Fruit fly (Drosophila melanogaster) whole organism, embryonic: Measurements from ENCODE around the gene dlp.

Source experiments
- Adf1 ChIP-seq: fragments of 200-800 bp; sonication (Bioruptor generic); IDR thresholded peaks from 2 replicates; pipeline ENCODE4 v1.3.6; 2022; ENCODE audit warnings: missing biosample characterization, missing genetic modification characterization
- Antp ChIP-seq: fragments of 200-800 bp; sonication (Bioruptor generic); optimal IDR thresholded peaks from 3 replicates; lab custom pipeline; 2016; ENCODE audit warnings: missing biosample characterization, missing genetic modification characterization
- CG10274 ChIP-seq: fragments of 200-800 bp; sonication (Bioruptor generic); optimal IDR thresholded peaks from 3 replicates; lab custom pipeline; 2017; ENCODE audit warnings: missing biosample characterization, mild to moderate bottlenecking, missing genetic modification characterization
- CG10565 ChIP-seq: fragments of 200-800 bp; sonication (Bioruptor generic); optimal IDR thresholded peaks from 3 replicates; lab custom pipeline; 2016; ENCODE audit warnings: missing biosample characterization, mild to moderate bottlenecking, missing genetic modification characterization
- CG11247 ChIP-seq: fragments of 200-800 bp; sonication (Bioruptor generic); IDR thresholded peaks from 2 replicates; pipeline ENCODE4 v1.3.6; 2022; ENCODE audit warnings: missing biosample characterization, missing genetic modification characterization
- CG11695 ChIP-seq: fragments of 200-800 bp; sonication (Bioruptor generic); IDR thresholded peaks from 3 replicates; pipeline ENCODE4 v1.3.6; 2022; ENCODE audit warnings: missing biosample characterization, missing genetic modification characterization
- CG12769 ChIP-seq: fragments of 200-800 bp; sonication (Bioruptor generic); optimal IDR thresholded peaks from 2 replicates; lab custom pipeline; 2019; ENCODE audit warnings: missing biosample characterization, mild to moderate bottlenecking, missing genetic modification characterization, moderate library complexity
- CG14014 ChIP-seq: fragments of 200-800 bp; sonication (Bioruptor generic); IDR thresholded peaks from 2 replicates; pipeline ENCODE4 v1.3.6; 2022; ENCODE audit warnings: missing biosample characterization, missing genetic modification characterization
- CG1602 ChIP-seq: fragments of 200-800 bp; sonication (Bioruptor generic); optimal IDR thresholded peaks from 3 replicates; lab custom pipeline; 2016; ENCODE audit warnings: missing biosample characterization, missing genetic modification characterization
- CG17612 ChIP-seq: fragments of 200-800 bp; sonication (Bioruptor generic); IDR thresholded peaks from 2 replicates; pipeline ENCODE4 v1.3.6; 2022; ENCODE audit warnings: missing biosample characterization, missing genetic modification characterization
- CG30403 ChIP-seq: fragments of 200-800 bp; sonication (Bioruptor generic); optimal IDR thresholded peaks from 3 replicates; lab custom pipeline; 2016; ENCODE audit warnings: missing biosample characterization, missing genetic modification characterization
- CG30431 ChIP-seq: fragments of 200-800 bp; sonication (Bioruptor generic); optimal IDR thresholded peaks from 2 replicates; lab custom pipeline; 2017; ENCODE audit warnings: missing biosample characterization, missing genetic modification characterization
- CG31365 ChIP-seq: fragments of 200-800 bp; sonication (Bioruptor generic); optimal IDR thresholded peaks from 2 replicates; lab custom pipeline; 2018; ENCODE audit warnings: missing biosample characterization, mild to moderate bottlenecking, missing genetic modification characterization
- CG34224 ChIP-seq: fragments of 200-800 bp; sonication (Bioruptor generic); IDR thresholded peaks from 3 replicates; pipeline ENCODE4 v1.3.6; 2022; ENCODE audit warnings: missing biosample characterization, missing genetic modification characterization; ENCODE audit not compliant: partially characterized antibody
- CG4282 ChIP-seq: fragments of 200-800 bp; sonication (Bioruptor generic); optimal IDR thresholded peaks from 2 replicates; lab custom pipeline; 2016; ENCODE audit warnings: missing biosample characterization, missing genetic modification characterization
- CG4360 ChIP-seq: fragments of 200-800 bp; sonication (Bioruptor generic); IDR thresholded peaks from 2 replicates; pipeline ENCODE4 v1.3.6; 2022; ENCODE audit warnings: missing biosample characterization, missing genetic modification characterization
- CG5953 ChIP-seq: fragments of 200-800 bp; sonication (Bioruptor generic); IDR thresholded peaks from 2 replicates; pipeline ENCODE4 v1.3.6; 2022; ENCODE audit warnings: missing biosample characterization, missing genetic modification characterization
- CG6791 ChIP-seq: fragments of 200-800 bp; sonication (Bioruptor generic); IDR thresholded peaks from 3 replicates; pipeline ENCODE4 v1.3.6; 2022; ENCODE audit warnings: missing biosample characterization, missing genetic modification characterization; ENCODE audit not compliant: partially characterized antibody
- CG7372 ChIP-seq: fragments of 200-800 bp; sonication (Bioruptor generic); IDR thresholded peaks from 2 replicates; pipeline ENCODE4 v1.3.6; 2022; ENCODE audit warnings: missing biosample characterization, missing genetic modification characterization
- CG9797 ChIP-seq: fragments of 200-800 bp; sonication (Bioruptor generic); optimal IDR thresholded peaks from 3 replicates; lab custom pipeline; 2018; ENCODE audit warnings: missing biosample characterization, mild to moderate bottlenecking, missing genetic modification characterization
- CG9932 ChIP-seq: fragments of 200-800 bp; sonication (Bioruptor generic); IDR thresholded peaks from 2 replicates; pipeline ENCODE4 v1.3.6; 2022; ENCODE audit warnings: missing biosample characterization, missing genetic modification characterization
- Dek ChIP-seq: fragments of 200-800 bp; sonication (Bioruptor generic); optimal IDR thresholded peaks from 3 replicates; lab custom pipeline; 2019; ENCODE audit warnings: missing biosample characterization, mild to moderate bottlenecking, missing genetic modification characterization, moderate library complexity
- Doc2 ChIP-seq: fragments of 200-800 bp; sonication (Bioruptor generic); IDR thresholded peaks from 2 replicates; pipeline ENCODE4 v1.3.6; 2022; ENCODE audit warnings: missing biosample characterization, missing genetic modification characterization
- E2f1 ChIP-seq: fragments of 200-800 bp; sonication (Bioruptor generic); IDR thresholded peaks from 2 replicates; pipeline ENCODE4 v1.3.6; 2022; ENCODE audit warnings: missing biosample characterization, missing genetic modification characterization
- Fer2 ChIP-seq: fragments of 200-800 bp; sonication (Bioruptor generic); optimal IDR thresholded peaks from 2 replicates; lab custom pipeline; 2018; ENCODE audit warnings: missing biosample characterization, mild to moderate bottlenecking, missing genetic modification characterization, moderate library complexity
- Hsf ChIP-seq: fragments of 200-800 bp; sonication (Bioruptor generic); optimal IDR thresholded peaks from 3 replicates; lab custom pipeline; 2016; ENCODE audit warnings: missing biosample characterization, missing genetic modification characterization
- MESR4 ChIP-seq: fragments of 200-800 bp; sonication (Bioruptor generic); optimal IDR thresholded peaks from 2 replicates; lab custom pipeline; 2018; ENCODE audit warnings: missing biosample characterization, mild to moderate bottlenecking, missing genetic modification characterization, moderate library complexity
- Mad ChIP-seq: fragments of 200-800 bp; sonication (Bioruptor generic); optimal IDR thresholded peaks from 2 replicates; lab custom pipeline; 2016; ENCODE audit warnings: missing biosample characterization, missing genetic modification characterization
- PHDP ChIP-seq: fragments of 200-800 bp; sonication (Bioruptor generic); optimal IDR thresholded peaks from 3 replicates; lab custom pipeline; 2018; ENCODE audit warnings: missing biosample characterization, mild to moderate bottlenecking, missing genetic modification characterization, moderate library complexity
- Vsx1 ChIP-seq: fragments of 200-800 bp; sonication (Bioruptor generic); optimal IDR thresholded peaks from 2 replicates; lab custom pipeline; 2017; ENCODE audit warnings: missing biosample characterization, mild to moderate bottlenecking, missing genetic modification characterization, missing genetic modification reagents
- ara ChIP-seq: fragments of 200-800 bp; sonication (Bioruptor generic); IDR thresholded peaks from 2 replicates; pipeline ENCODE4 v1.3.6; 2022; ENCODE audit warnings: missing biosample characterization, missing genetic modification characterization
- bcd ChIP-seq: fragments of 200-800 bp; sonication (Bioruptor generic); optimal IDR thresholded peaks from 2 replicates; lab custom pipeline; 2017; ENCODE audit warnings: missing biosample characterization, mild to moderate bottlenecking, missing genetic modification characterization
- chif ChIP-seq, 2 experiments: fragments of 200-800 bp; sonication (Bioruptor generic); optimal IDR thresholded peaks; 3 replicates each; lab custom pipeline; 2016; ENCODE audit warnings: missing biosample characterization in 2 of 2, missing genetic modification characterization in 2 of 2
- ci ChIP-seq: fragments of 200-800 bp; sonication (Bioruptor generic); IDR thresholded peaks from 3 replicates; pipeline ENCODE4 v1.3.6; 2022; ENCODE audit warnings: missing biosample characterization, missing genetic modification characterization
- corto ChIP-seq: fragments of 200-800 bp; sonication (Bioruptor generic); optimal IDR thresholded peaks from 2 replicates; lab custom pipeline; 2016; ENCODE audit warnings: missing biosample characterization, mild to moderate bottlenecking, missing genetic modification characterization, moderate library complexity
- crp ChIP-seq, 2 experiments: fragments of 200-800 bp; sonication (Bioruptor generic); optimal IDR thresholded peaks; 2 replicates in 1 of 2; 3 replicates in 1 of 2; lab custom pipeline; 2017; ENCODE audit warnings: missing biosample characterization in 2 of 2, missing genetic modification characterization in 2 of 2, mild to moderate bottlenecking in 1 of 2, moderate library complexity in 1 of 2
- en ChIP-seq: fragments of 200-800 bp; sonication (Bioruptor generic); optimal IDR thresholded peaks from 2 replicates; lab custom pipeline; 2016; ENCODE audit warnings: missing biosample characterization, missing genetic modification characterization
- eve ChIP-seq, 2 experiments: fragments of >200 bp; optimal IDR thresholded peaks; 2 replicates each; lab custom pipeline; 2017; ENCODE audit warnings: missing biosample characterization in 2 of 2, missing genetic modification characterization in 2 of 2
- exex ChIP-seq: fragments of 200-800 bp; sonication (Bioruptor generic); optimal IDR thresholded peaks from 4 replicates; lab custom pipeline; 2018; ENCODE audit warnings: missing biosample characterization, mild to moderate bottlenecking, missing genetic modification characterization, moderate library complexity
- fd3F ChIP-seq: fragments of 200-800 bp; sonication (Bioruptor generic); optimal IDR thresholded peaks from 2 replicates; lab custom pipeline; 2018; ENCODE audit warnings: missing biosample characterization, mild to moderate bottlenecking, missing genetic modification characterization, moderate library complexity
- h ChIP-seq: fragments of >200 bp; optimal IDR thresholded peaks from 2 replicates; lab custom pipeline; 2017
- hkb ChIP-seq, 2 experiments: fragments of 200-800 bp in 1 of 2; fragments of >200 bp in 1 of 2; sonication (Bioruptor generic) in 1 of 2; IDR thresholded peaks in 1 of 2; optimal IDR thresholded peaks in 1 of 2; 2 replicates each; pipeline versions ENCODE4 v1.3.6 to Lab custom; 2017 to 2022; ENCODE audit warnings: missing biosample characterization in 1 of 2, missing genetic modification characterization in 1 of 2
- ken ChIP-seq: fragments of 200-800 bp; sonication (Bioruptor generic); IDR thresholded peaks from 3 replicates; pipeline ENCODE4 v1.3.6; 2022; ENCODE audit warnings: missing biosample characterization, missing genetic modification characterization
- lola ChIP-seq, 3 experiments: fragments of >200 bp in 2 of 3; fragments of 200-800 bp in 1 of 3; sonication (Bioruptor generic) in 1 of 3; optimal IDR thresholded peaks; 2 replicates each; lab custom pipeline; 2017 to 2019; ENCODE audit warnings: missing biosample characterization in 3 of 3, missing genetic modification characterization in 3 of 3, mild to moderate bottlenecking in 1 of 3, moderate library complexity in 1 of 3
- p53 ChIP-seq: fragments of 200-800 bp; sonication (Bioruptor generic); optimal IDR thresholded peaks from 2 replicates; lab custom pipeline; 2016; ENCODE audit warnings: missing biosample characterization, missing genetic modification characterization
- pho ChIP-seq: fragments of 200-800 bp; sonication (Bioruptor generic); optimal IDR thresholded peaks from 2 replicates; lab custom pipeline; 2016; ENCODE audit warnings: missing biosample characterization, missing genetic modification characterization
- sob ChIP-seq: fragments of 200-800 bp; sonication (Bioruptor generic); IDR thresholded peaks from 2 replicates; pipeline ENCODE4 v1.3.6; 2022; ENCODE audit warnings: missing biosample characterization, missing genetic modification characterization
- stc ChIP-seq: fragments of 200-800 bp; sonication (Bioruptor generic); IDR thresholded peaks from 2 replicates; pipeline ENCODE4 v1.3.6; 2022; ENCODE audit warnings: missing biosample characterization, missing genetic modification characterization
- tup ChIP-seq: fragments of 200-800 bp; sonication (Bioruptor generic); optimal IDR thresholded peaks from 2 replicates; lab custom pipeline; 2016; ENCODE audit warnings: missing biosample characterization, mild to moderate bottlenecking, missing genetic modification characterization, moderate library complexity

The dlp gene

dm6 chr3L:14634773-14635563 is 2.6 kb downstream of the dlp start (continued):
- TF ChIP-seq corto (GFP tag; lab: Kevin White, UChicago) (peak; percentile 43), CG10274 (no peak), chif (GFP tag; optimal IDR thresholded peaks at IDR 0.05; lab: Kevin White, UChicago) (peak in 1 of 2 experiments; percentile 44), pho (GFP tag; lab: Kevin White, UChicago) (no peak), Vsx1 (GFP tag; lab: Kevin White, UChicago) (peak; percentile 29), lola (GFP tag; optimal IDR thresholded peaks at IDR 0.05; lab: Kevin White, UChicago) (peak in 1 of 3 experiments; percentile 97), ara (GFP tag; lab: Robert Waterston, UW) (peak; percentile 64), CG30431 (GFP tag; lab: Kevin White, UChicago) (peak; percentile 34), CG9797 (GFP tag; lab: Kevin White, UChicago) (no peak), hkb (optimal IDR thresholded peaks at IDR 0.05; lab: Kevin White, UChicago) (no peak), hkb (GFP tag; IDR thresholded peaks at IDR 0.05; lab: Robert Waterston, UW) (0 out of 2 replicates have a peak, but pooled peaks have one; percentile 35), CG12769 (tag; lab: Kevin White, UChicago) (no peak), ken (no peak), MESR4 (GFP tag; lab: Kevin White, UChicago) (no peak), p53 (GFP tag; lab: Kevin White, UChicago) (no peak), E2f1 (peak; percentile 45), exex (tag; lab: Kevin White, UChicago) (no peak), CG10565 (GFP tag; lab: Kevin White, UChicago) (no peak), ci (0 out of 3 replicates have a peak, but pooled peaks have one; percentile 18), crp (GFP tag; optimal IDR thresholded peaks at IDR 0.05; lab: Kevin White, UChicago) (no peak), CG30403 (GFP tag; lab: Kevin White, UChicago) (peak; percentile 67), tup (GFP tag; lab: Kevin White, UChicago) (no peak), CG4360 (GFP tag; lab: Robert Waterston, UW) (peak; percentile 7; the same call in 1 of the 2 replicates), CG31365 (tag; lab: Kevin White, UChicago) (no peak), stc (GFP tag; lab: Robert Waterston, UW) (peak; percentile 73), CG5953 (no peak), CG14014 (no peak), CG6791 (peak; percentile 7; the same call in 1 of the 3 replicates), CG7372 (GFP tag; lab: Robert Waterston, UW) (no peak), bcd (GFP tag; lab: Kevin White, UChicago) (peak; percentile 45), CG9932 (GFP tag; lab: Robert Waterston, UW) (no peak), CG11695 (GFP tag; lab: Robert Waterston, UW) (0 out of 3 replicates have a peak, but pooled peaks have one; percentile 41), CG4282 (GFP tag; lab: Kevin White, UChicago) (no peak), Hsf (GFP tag; lab: Kevin White, UChicago) (peak; percentile 33), CG34224 (GFP tag; lab: Robert Waterston, UW) (no peak), eve (GFP tag; optimal IDR thresholded peaks at IDR 0.05; lab: Kevin White, UChicago) (peak in 1 of 2 experiments; percentile 70), CG11247 (no peak), CG1602 (peak; percentile 51), Mad (GFP tag; lab: Kevin White, UChicago) (no peak), en (no peak), Adf1 (GFP tag; lab: Robert Waterston, UW) (no peak), CG17612 (GFP tag; lab: Robert Waterston, UW) (no peak), Antp (GFP tag; lab: Kevin White, UChicago) (no peak), Dek (tag; lab: Kevin White, UChicago) (peak; percentile 15), fd3F (GFP tag; lab: Kevin White, UChicago) (no peak), sob (GFP tag; lab: Robert Waterston, UW) (no peak), PHDP (peak; percentile 58), Fer2 (no peak), h (no peak), Doc2 (no peak)
